Fruit fly (Drosophila melanogaster) whole organism, prepupa: ENCODE measurements around the gene Fancl.

Experiments
- CG11294 ChIP-seq: fragments of 200-800 bp; sonication (Bioruptor generic); IDR thresholded peaks from 2 replicates; pipeline ENCODE4 v1.3.6; 2022; ENCODE audit warnings: missing biosample characterization, missing genetic modification characterization
- CG11762 ChIP-seq: fragments of 200-800 bp; sonication (Bioruptor generic); optimal IDR thresholded peaks from 3 replicates; lab custom pipeline; 2016; ENCODE audit warnings: missing biosample characterization, missing genetic modification characterization; ENCODE audit not compliant: insufficient read depth
- CG11902 ChIP-seq: fragments of 200-800 bp; sonication (Bioruptor generic); optimal IDR thresholded peaks from 3 replicates; lab custom pipeline; 2016; ENCODE audit warnings: missing biosample characterization, missing genetic modification characterization
- CG3032 ChIP-seq: fragments of 200-800 bp; optimal IDR thresholded peaks from 2 replicates; lab custom pipeline; 2019; ENCODE audit warnings: missing biosample characterization, mild to moderate bottlenecking, missing genetic modification characterization, moderate library complexity
- CG34406 ChIP-seq: fragments of 200-800 bp; sonication (Bioruptor generic); optimal IDR thresholded peaks from 3 replicates; lab custom pipeline; 2016; ENCODE audit warnings: missing biosample characterization, missing genetic modification characterization
- CG4318 ChIP-seq: fragments of 200-800 bp; sonication (Bioruptor generic); optimal IDR thresholded peaks from 3 replicates; lab custom pipeline; 2017; ENCODE audit warnings: missing biosample characterization, mild to moderate bottlenecking, missing genetic modification characterization
- CG6163 ChIP-seq: fragments of 200-800 bp; sonication (Bioruptor generic); IDR thresholded peaks from 3 replicates; pipeline ENCODE4 v1.3.6; 2022; ENCODE audit warnings: missing biosample characterization, missing genetic modification characterization
- CG6276 ChIP-seq: fragments of 200-800 bp; sonication (Bioruptor generic); optimal IDR thresholded peaks from 2 replicates; lab custom pipeline; 2017; ENCODE audit warnings: missing biosample characterization, mild to moderate bottlenecking, missing genetic modification characterization
- CG6808 ChIP-seq: fragments of 200-800 bp; sonication (Bioruptor generic); optimal IDR thresholded peaks from 3 replicates; lab custom pipeline; 2017; ENCODE audit warnings: missing biosample characterization, missing genetic modification characterization, mild to moderate bottlenecking, moderate library complexity, missing genetic modification reagents
- CG6854 ChIP-seq: fragments of 200-800 bp; sonication (Bioruptor generic); optimal IDR thresholded peaks from 2 replicates; lab custom pipeline; 2017; ENCODE audit warnings: missing biosample characterization, mild to moderate bottlenecking, missing genetic modification characterization
- CG7368 ChIP-seq: fragments of 200-800 bp; sonication (Bioruptor generic); optimal IDR thresholded peaks from 3 replicates; lab custom pipeline; 2016; ENCODE audit warnings: missing biosample characterization, missing genetic modification characterization
- CG9139 ChIP-seq: fragments of 200-800 bp; sonication (Bioruptor generic); optimal IDR thresholded peaks from 3 replicates; lab custom pipeline; 2017; ENCODE audit warnings: missing biosample characterization, mild to moderate bottlenecking, missing genetic modification characterization
- Eip93F ChIP-seq: fragments of 200-800 bp; sonication (Bioruptor generic); optimal IDR thresholded peaks from 2 replicates; lab custom pipeline; 2016; ENCODE audit warnings: missing biosample characterization, mild to moderate bottlenecking, missing genetic modification characterization
- Ets21C ChIP-seq: fragments of 200-800 bp; sonication (Bioruptor generic); optimal IDR thresholded peaks from 3 replicates; lab custom pipeline; 2016; ENCODE audit warnings: missing biosample characterization, missing genetic modification characterization
- Gug ChIP-seq: fragments of 200-800 bp; sonication (Bioruptor generic); IDR thresholded peaks from 2 replicates; pipeline ENCODE4 v1.3.6; 2022; ENCODE audit warnings: missing biosample characterization, missing genetic modification characterization
- Hr4 ChIP-seq: fragments of 200-800 bp; sonication (Bioruptor generic); optimal IDR thresholded peaks from 3 replicates; lab custom pipeline; 2016; ENCODE audit warnings: missing biosample characterization, missing genetic modification characterization
- Met ChIP-seq: fragments of 200-800 bp; sonication (Bioruptor generic); optimal IDR thresholded peaks from 3 replicates; lab custom pipeline; 2016; ENCODE audit warnings: missing biosample characterization, missing genetic modification characterization
- Sox102F ChIP-seq: fragments of 200-800 bp; sonication (Bioruptor generic); optimal IDR thresholded peaks from 2 replicates; lab custom pipeline; 2016; ENCODE audit warnings: missing biosample characterization, mild to moderate bottlenecking, missing genetic modification characterization
- Sox14 ChIP-seq: fragments of 200-800 bp; sonication (Bioruptor generic); optimal IDR thresholded peaks from 3 replicates; lab custom pipeline; 2016; ENCODE audit warnings: missing biosample characterization, missing genetic modification characterization
- cyc ChIP-seq: fragments of 200-800 bp; sonication (Bioruptor generic); optimal IDR thresholded peaks from 3 replicates; lab custom pipeline; 2016; ENCODE audit warnings: missing biosample characterization, missing genetic modification characterization
- dac ChIP-seq: fragments of 200-800 bp; sonication (Bioruptor generic); optimal IDR thresholded peaks from 2 replicates; lab custom pipeline; 2017; ENCODE audit warnings: missing biosample characterization, mild to moderate bottlenecking, missing genetic modification characterization
- eg ChIP-seq: fragments of 200-800 bp; sonication (Bioruptor generic); IDR thresholded peaks from 3 replicates; pipeline ENCODE4 v1.3.6; 2022; ENCODE audit warnings: missing biosample characterization, missing genetic modification characterization
- esn ChIP-seq: fragments of 200-800 bp; sonication (Bioruptor generic); optimal IDR thresholded peaks from 2 replicates; lab custom pipeline; 2016; ENCODE audit warnings: missing biosample characterization, mild to moderate bottlenecking, missing genetic modification characterization, moderate library complexity
- fd59A ChIP-seq: fragments of 200-800 bp; sonication (Bioruptor generic); optimal IDR thresholded peaks from 2 replicates; lab custom pipeline; 2017; ENCODE audit warnings: missing biosample characterization, mild to moderate bottlenecking, missing genetic modification characterization, missing genetic modification reagents
- fd85E ChIP-seq: fragments of 200-800 bp; sonication (Bioruptor generic); optimal IDR thresholded peaks from 3 replicates; lab custom pipeline; 2016; ENCODE audit warnings: missing biosample characterization, missing genetic modification characterization
- fkh ChIP-seq: fragments of 200-800 bp; sonication (Bioruptor generic); optimal IDR thresholded peaks from 3 replicates; lab custom pipeline; 2017; ENCODE audit warnings: missing biosample characterization, mild to moderate bottlenecking, missing genetic modification characterization, moderate library complexity
- net ChIP-seq: fragments of 200-800 bp; sonication (Bioruptor generic); optimal IDR thresholded peaks from 3 replicates; lab custom pipeline; 2016; ENCODE audit warnings: missing biosample characterization, missing genetic modification characterization
- svp ChIP-seq: fragments of 200-800 bp; sonication (Bioruptor generic); peaks from one replicate; lab custom pipeline; 2016; ENCODE audit warnings: missing biosample characterization, missing genetic modification characterization
- vri ChIP-seq: fragments of 200-800 bp; sonication (Bioruptor generic); optimal IDR thresholded peaks from 3 replicates; lab custom pipeline; 2016; ENCODE audit warnings: missing biosample characterization, mild to moderate bottlenecking, missing genetic modification characterization

Fancl gene

dm6 chr3R:10042664-10043372, 9.9 kb downstream of the Fancl start, which contains the start of the genes Mical and CG3909 (continued):
- TF ChIP-seq eg (GFP tag; lab: Robert Waterston, UW): peak; percentile 92
- TF ChIP-seq CG11294 (GFP tag; lab: Robert Waterston, UW): peak; percentile 76
- no peak for TF ChIP-seq dac (GFP tag; lab: Kevin White, UChicago)
- TF ChIP-seq Sox102F (GFP tag; lab: Kevin White, UChicago): peak; percentile 59
- TF ChIP-seq Ets21C (GFP tag; lab: Kevin White, UChicago): peak; percentile 43
- TF ChIP-seq CG9139 (GFP tag; lab: Kevin White, UChicago): peak; percentile 21
- no peak for TF ChIP-seq CG4318 (GFP tag; lab: Kevin White, UChicago)
- TF ChIP-seq CG11902: peak; percentile 38
- TF ChIP-seq CG34406 (GFP tag; lab: Kevin White, UChicago): peak; percentile 83

- TF ChIP-seq CG6163 (GFP tag; lab: Robert Waterston, UW): peak; percentile 11; the same call in 1 of the 3 replicates
- TF ChIP-seq CG11902: no peak
- TF ChIP-seq fkh (GFP tag; lab: Kevin White, UChicago): peak; percentile 22
- TF ChIP-seq cyc (GFP tag; lab: Kevin White, UChicago): no peak
- no peak for TF ChIP-seq CG9139 (GFP tag; lab: Kevin White, UChicago)
- TF ChIP-seq CG3032: no peak
- peak; percentile 9 for TF ChIP-seq esn (GFP tag; lab: Kevin White, UChicago)
These were observed 10.5 kb downstream of the Fancl start for dm6 chr3R:10042024-10042663.

dm6 chr3R:10040505-10040904, 12.2 kb downstream of the Fancl start:
- TF ChIP-seq CG6276 (GFP tag; lab: Kevin White, UChicago) (no peak), CG6854 (no peak), CG7368 (no peak), svp (GFP tag; lab: Kevin White, UChicago) (peak; percentile 97), vri (GFP tag; lab: Kevin White, UChicago) (peak; percentile 59), Eip93F (GFP tag; lab: Kevin White, UChicago) (peak; percentile 60), Met (GFP tag; lab: Kevin White, UChicago) (no peak)
- TF ChIP-seq, all 60 proteins: peak for 3

dm6 chr3R:10039188-10039587, 13.5 kb downstream of the Fancl start:
- TF ChIP-seq eg (GFP tag; lab: Robert Waterston, UW) (no peak), CG6854 (no peak), Sox14 (GFP tag; lab: Kevin White, UChicago) (peak; percentile 66), CG11762 (GFP tag; lab: Kevin White, UChicago) (no peak), Eip93F (GFP tag; lab: Kevin White, UChicago) (peak; percentile 27), svp (GFP tag; lab: Kevin White, UChicago) (peak; percentile 8), CG6808 (no peak), fd59A (no peak), fd85E (GFP tag; lab: Kevin White, UChicago) (no peak)
- TF ChIP-seq, all 60 proteins: peak for 3

dm6 chr3R:10035765-10036164, 16.9 kb downstream of the Fancl start:
- TF ChIP-seq net (GFP tag; lab: Kevin White, UChicago) (no peak), Hr4 (no peak), Gug (GFP tag; lab: Robert Waterston, UW) (no peak), svp (GFP tag; lab: Kevin White, UChicago) (peak; percentile 54), fkh (GFP tag; lab: Kevin White, UChicago) (peak; percentile 14), Eip93F (GFP tag; lab: Kevin White, UChicago) (peak; percentile 35)
